Fruit fly (Drosophila melanogaster) whole organism, wandering third instar larva: ENCODE measurements around the gene Rcd5.

ENCODE experiments used
- N ChIP-seq: fragments of >200 bp; optimal IDR thresholded peaks from 2 replicates; lab custom pipeline; 2018; ENCODE audit warnings: missing biosample characterization, missing external identifiers, missing genetic modification characterization
- Sp1 ChIP-seq: fragments of 200-800 bp; sonication (Bioruptor generic); optimal IDR thresholded peaks from 3 replicates; lab custom pipeline; 2019; ENCODE audit warnings: missing biosample characterization, mild to moderate bottlenecking, missing genetic modification characterization, moderate library complexity
- br ChIP-seq: fragments of 200-800 bp; sonication (Bioruptor generic); optimal IDR thresholded peaks from 2 replicates; lab custom pipeline; 2016; ENCODE audit warnings: missing biosample characterization, missing genetic modification characterization
- dmrt93B ChIP-seq: fragments of 200-800 bp; sonication (Bioruptor generic); optimal IDR thresholded peaks from 2 replicates; lab custom pipeline; 2018; ENCODE audit warnings: missing biosample characterization, mild to moderate bottlenecking, missing genetic modification characterization
- foxo ChIP-seq, 2 experiments: fragments of 200-800 bp; sonication (Bioruptor generic); optimal IDR thresholded peaks; 2 replicates in 1 of 2; 3 replicates in 1 of 2; lab custom pipeline; 2016 to 2017; ENCODE audit warnings: missing biosample characterization in 2 of 2, missing genetic modification characterization in 2 of 2
- fru ChIP-seq: fragments of 200-800 bp; sonication (Bioruptor generic); optimal IDR thresholded peaks from 3 replicates; lab custom pipeline; 2016; ENCODE audit warnings: missing biosample characterization, mild to moderate bottlenecking, missing genetic modification characterization
- h ChIP-seq: fragments of 200-800 bp; sonication (Bioruptor generic); optimal IDR thresholded peaks from 3 replicates; lab custom pipeline; 2016; ENCODE audit warnings: missing biosample characterization, mild to moderate bottlenecking, missing genetic modification characterization
- tai ChIP-seq: sonication (Bioruptor generic); optimal IDR thresholded peaks from 2 replicates; lab custom pipeline; 2016; ENCODE audit warnings: missing biosample characterization, missing genetic modification characterization
- usp ChIP-seq: fragments of >200 bp; optimal IDR thresholded peaks from 2 replicates; lab custom pipeline; 2017; ENCODE audit warnings: missing biosample characterization, missing genetic modification characterization

- TF ChIP-seq foxo (GFP tag; optimal IDR thresholded peaks at IDR 0.05; lab: Kevin White, UChicago) (no peak), Sp1 (GFP tag; lab: Kevin White, UChicago) (no peak), fru (GFP tag; lab: Kevin White, UChicago) (no peak), tai (GFP tag; lab: Kevin White, UChicago) (no peak), h (GFP tag; lab: Kevin White, UChicago) (no peak), br (no peak), usp (GFP tag; lab: Kevin White, UChicago) (no peak), N (GFP tag; lab: Kevin White, UChicago) (no peak), dmrt93B (GFP tag; lab: Kevin White, UChicago) (no peak)
Measured at dm6 chr3L:4026506-4026868, 13.8 kb upstream of the Rcd5 start, which contains the start of gene Gr64a.
